Worm (Caenorhabditis elegans) whole organism, early embryonic: ENCODE data around the gene F25E5.16.

ENCODE experiments used
- aly-1 ChIP-seq: sonication (generic microtip); optimal IDR thresholded peaks from 2 replicates; lab custom pipeline; 2016; ENCODE audit warnings: missing genetic modification characterization, missing compliant biosample characterization
- ama-1 ChIP-seq: fragments of 150-350 bp; optimal IDR thresholded peaks from 2 replicates; lab custom pipeline; 2014
- ceh-36 ChIP-seq: sonication (generic microtip); optimal IDR thresholded peaks from 2 replicates; lab custom pipeline; 2016; ENCODE audit warnings: missing genetic modification characterization, inconsistent platforms, missing compliant biosample characterization
- flt-1 ChIP-seq: fragments of 200-800 bp; sonication (Bioruptor generic); IDR thresholded peaks from 2 replicates; pipeline ENCODE4 v1.3.6; 2022; ENCODE audit warnings: missing genetic modification characterization, missing compliant biosample characterization
- hmbx-1 ChIP-seq: sonication (generic microtip); optimal IDR thresholded peaks from 2 replicates; lab custom pipeline; 2016; ENCODE audit warnings: mild to moderate bottlenecking, missing genetic modification characterization, missing compliant biosample characterization
- hmg-4 ChIP-seq: fragments of 200-800 bp; sonication (Bioruptor generic); optimal IDR thresholded peaks from 2 replicates; lab custom pipeline; 2018; ENCODE audit warnings: mild to moderate bottlenecking, missing genetic modification characterization, missing compliant biosample characterization
- hnd-1 ChIP-seq: sonication (generic microtip); optimal IDR thresholded peaks from 2 replicates; lab custom pipeline; 2016; ENCODE audit warnings: missing genetic modification characterization, missing compliant biosample characterization
- pes-1 ChIP-seq: fragments of 200-800 bp; sonication (Bioruptor generic); IDR thresholded peaks from 2 replicates; pipeline ENCODE4 v1.3.6; 2022; ENCODE audit warnings: missing genetic modification reagents, missing genetic modification characterization, missing compliant biosample characterization
- scrt-1 ChIP-seq: fragments of 200-800 bp; sonication (Bioruptor generic); IDR thresholded peaks from 2 replicates; pipeline ENCODE4 v1.3.6; 2022; ENCODE audit warnings: missing genetic modification characterization, missing compliant biosample characterization
- sea-1 ChIP-seq: fragments of 200-800 bp; sonication (Bioruptor generic); conservative IDR thresholded peaks from 2 replicates; pipeline ENCODE4 v1.3.6; 2022; ENCODE audit warnings: missing genetic modification characterization, missing compliant biosample characterization
- tbx-11 ChIP-seq: fragments of 200-800 bp; sonication (Bioruptor generic); IDR thresholded peaks from 2 replicates; pipeline ENCODE4 v1.3.6; 2022; ENCODE audit warnings: missing genetic modification characterization, missing compliant biosample characterization

- TF ChIP-seq flt-1 (GFP tag; lab: Robert Waterston, UW) (no peak), ama-1 (lab: Kevin White, UChicago) (no peak), hmbx-1 (tag; lab: Kevin White, UChicago) (no peak), ceh-36 (no peak), hnd-1 (tag; lab: Kevin White, UChicago) (no peak), hmg-4 (no peak), scrt-1 (GFP tag; lab: Robert Waterston, UW) (no peak), pes-1 (GFP tag; lab: Robert Waterston, UW) (no peak), tbx-11 (GFP tag; lab: Robert Waterston, UW) (no peak), sea-1 (GFP tag; lab: Robert Waterston, UW) (no peak), aly-1 (no peak)
These were observed 13.3 kb downstream of the F25E5.16 start, which contains the start of gene try-11 for ce11 chrV:7451421-7451820.
